Worm (Caenorhabditis elegans): Measurements from ENCODE around the gene ghi-1.
A peak's percentile ranks its signal among the peaks of the same experiment; 100 is the strongest.

DNA sequence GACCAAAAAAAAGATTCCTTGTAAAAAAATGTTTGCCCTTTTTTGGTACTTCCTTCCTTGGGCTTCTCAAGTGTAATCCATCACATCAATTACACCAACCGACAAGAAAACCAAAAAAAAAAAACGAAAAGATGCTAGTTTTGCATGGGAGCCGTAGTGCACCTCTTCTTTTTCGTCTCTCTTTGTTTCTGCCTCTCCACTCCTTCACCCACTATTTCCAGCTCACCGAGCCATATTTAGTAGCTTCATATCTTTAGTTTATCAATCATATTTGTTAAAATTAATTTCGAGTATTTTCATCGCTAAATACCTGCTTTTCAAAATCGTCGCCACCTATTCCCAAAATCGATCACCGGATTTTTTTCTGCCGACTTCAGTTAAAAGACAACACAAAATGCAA, 45.8 kb upstream of the ghi-1 start, which contains the start of gene F07A11.4:
- TF ChIP-seq ama-1 (optimal IDR thresholded peaks at IDR 0.05) (no peak), nhr-77 (tag; optimal IDR thresholded peaks at IDR 0.05) (no peak), jun-1 (tag; optimal IDR thresholded peaks at IDR 0.05) (no peak), skn-1 (tag; optimal IDR thresholded peaks at IDR 0.05) (no peak), ceh-16 (tag; optimal IDR thresholded peaks at IDR 0.05) (no peak), pha-4 (tag; optimal IDR thresholded peaks at IDR 0.05) (no peak), fkh-2 (tag; optimal IDR thresholded peaks at IDR 0.05) (no peak), snpc-4 (tag; optimal IDR thresholded peaks at IDR 0.05) (no peak), elt-2 (tag; optimal IDR thresholded peaks at IDR 0.05) (no peak), lin-39 (tag; optimal IDR thresholded peaks at IDR 0.05) (peak; percentile 7), nhr-28 (tag; optimal IDR thresholded peaks at IDR 0.05) (no peak), nhr-237 (tag; optimal IDR thresholded peaks at IDR 0.05) (no peak), tbx-2 (tag; optimal IDR thresholded peaks at IDR 0.05) (no peak)

Measured in whole organism, L3 larva.